Worm (Caenorhabditis elegans): ENCODE measurements around the gene F13A7.1.

DNA sequence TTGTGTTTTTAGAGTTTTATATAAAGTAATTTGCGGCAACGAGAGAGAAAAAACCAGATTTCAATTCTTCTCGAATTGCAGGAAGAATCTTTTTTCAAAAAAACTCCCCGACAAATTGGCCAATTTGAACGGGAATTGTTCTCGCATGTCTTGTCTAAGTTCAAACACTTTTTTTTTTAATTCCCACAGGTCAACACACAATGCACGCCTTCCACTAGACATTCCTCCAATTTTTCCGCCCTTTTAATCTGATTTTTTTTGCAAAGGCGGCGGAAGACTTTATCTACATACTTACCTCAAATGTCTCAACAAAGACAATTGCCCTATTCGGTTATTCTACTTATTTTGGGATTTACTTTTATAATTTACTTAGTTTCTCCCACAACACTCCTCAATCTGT lies 29.9 kb upstream of the F13A7.1 start, which contains the start of gene F26D2.3:
- no peak for TF ChIP-seq klf-2 (GFP tag; conservative IDR thresholded peaks at IDR 0.05)
- no peak for TF ChIP-seq flt-1 (GFP tag; IDR thresholded peaks at IDR 0.05)
- TF ChIP-seq cog-1 (tag; optimal IDR thresholded peaks at IDR 0.05) = no peak
